Worm (Caenorhabditis elegans): ENCODE results near the gene Y42G9A.1.
A peak's percentile ranks its signal among the peaks of the same experiment; 100 is the strongest.

The Y42G9A.1 gene

ce11 chrIII:6198378-6199234 lies 48.8 kb downstream of the Y42G9A.1 start, which contains the start of the genes C23G10.7 and rpn-2:
TSS of gene C23G10.7 (minus strand) at chrIII:6198414.
TSS of gene rpn-2 (plus strand) at chrIII:6199184.
- TF ChIP-seq lsy-2 (tag; optimal IDR thresholded peaks at IDR 0.05) (peak; percentile 76 to 88), ceh-16 (tag; optimal IDR thresholded peaks at IDR 0.05) (no peak), mab-5 (tag; optimal IDR thresholded peaks at IDR 0.05) (peak; percentile 3), R02D3.7 (tag; optimal IDR thresholded peaks at IDR 0.05) (no peak), C34F6.9 (tag; optimal IDR thresholded peaks at IDR 0.05) (peak; percentile 87), nhr-25 (tag; optimal IDR thresholded peaks at IDR 0.05) (peak; percentile 61), nhr-12 (tag; optimal IDR thresholded peaks at IDR 0.05) (no peak), sma-9 (GFP tag; optimal IDR thresholded peaks at IDR 0.05) (peak; percentile 71), sma-9 (tag; optimal IDR thresholded peaks at IDR 0.05) (no peak), ama-1 (optimal IDR thresholded peaks at IDR 0.05) (peak; percentile 27), nhr-21 (tag; optimal IDR thresholded peaks at IDR 0.05) (peak; percentile 20), lin-11 (tag; optimal IDR thresholded peaks at IDR 0.05) (peak; percentile 50), peb-1 (tag; optimal IDR thresholded peaks at IDR 0.05) (no peak), nhr-77 (tag; optimal IDR thresholded peaks at IDR 0.05) (no peak), ztf-1 (GFP tag; conservative IDR thresholded peaks at IDR 0.05) (no peak), nhr-129 (tag; optimal IDR thresholded peaks at IDR 0.05) (peak; percentile 49), gmeb-1 (tag; optimal IDR thresholded peaks at IDR 0.05) (peak; percentile 73), fos-1 (tag; optimal IDR thresholded peaks at IDR 0.05) (peak; percentile 39), crh-2 (tag; optimal IDR thresholded peaks at IDR 0.05) (peak; percentile 46), lin-39 (tag; optimal IDR thresholded peaks at IDR 0.05) (no peak), skn-1 (tag; optimal IDR thresholded peaks at IDR 0.05) (peak; percentile 95), sem-4 (tag; optimal IDR thresholded peaks at IDR 0.05) (no peak), ceh-82 (tag; optimal IDR thresholded peaks at IDR 0.05) (no peak), egl-27 (tag; optimal IDR thresholded peaks at IDR 0.05) (peak; percentile 19), F13H6.1 (tag; optimal IDR thresholded peaks at IDR 0.05) (peak; percentile 49), sma-3 (GFP tag; optimal IDR thresholded peaks at IDR 0.05) (peak; percentile 44), aly-2 (tag; optimal IDR thresholded peaks at IDR 0.05) (no peak), lin-13 (GFP tag; optimal IDR thresholded peaks at IDR 0.05) (peak; percentile 45), ztf-4 (tag; optimal IDR thresholded peaks at IDR 0.05) (no peak)

DNA sequence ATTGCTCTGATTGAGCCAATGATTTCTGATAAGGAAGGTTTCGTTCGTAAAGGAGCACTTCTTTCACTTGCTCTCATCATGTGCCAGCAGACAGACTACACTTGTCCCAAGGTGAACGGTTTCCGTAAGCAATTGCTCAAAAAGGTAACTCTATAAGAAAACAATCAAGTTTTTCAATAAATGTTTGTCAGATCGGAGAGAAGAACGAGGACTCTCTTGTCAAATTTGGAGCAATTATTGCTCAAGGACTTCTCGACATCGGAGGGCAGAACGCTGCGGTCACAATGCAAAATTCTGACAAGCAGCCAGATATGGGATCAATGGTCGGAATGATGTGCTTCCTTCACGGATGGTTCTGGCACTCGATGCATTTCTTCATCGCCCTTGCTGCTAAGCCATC lies 51.6 kb downstream of the Y42G9A.1 start:
- no peak for TF ChIP-seq crh-2 (tag; optimal IDR thresholded peaks at IDR 0.05)
- TF ChIP-seq skn-1 (tag; optimal IDR thresholded peaks at IDR 0.05) = no peak
- TF ChIP-seq F13H6.1 (tag; optimal IDR thresholded peaks at IDR 0.05) = no peak
- TF ChIP-seq sma-9 (GFP tag; optimal IDR thresholded peaks at IDR 0.05) = no peak
- no peak for TF ChIP-seq sma-9 (tag; optimal IDR thresholded peaks at IDR 0.05)
- TF ChIP-seq lin-11 (tag; optimal IDR thresholded peaks at IDR 0.05) = no peak
- TF ChIP-seq nhr-11 (tag; optimal IDR thresholded peaks at IDR 0.05) = no peak
- no peak for TF ChIP-seq elt-3 (tag; optimal IDR thresholded peaks at IDR 0.05)
- no peak for TF ChIP-seq peb-1 (tag; optimal IDR thresholded peaks at IDR 0.05)
- no peak for TF ChIP-seq aly-2 (tag; optimal IDR thresholded peaks at IDR 0.05)
- no peak for TF ChIP-seq R02D3.7 (tag; optimal IDR thresholded peaks at IDR 0.05)
- TF ChIP-seq Y55F3AM.14 (GFP tag; optimal IDR thresholded peaks at IDR 0.05) = no peak
- no peak for TF ChIP-seq nhr-21 (tag; optimal IDR thresholded peaks at IDR 0.05)
- no peak for TF ChIP-seq ama-1 (optimal IDR thresholded peaks at IDR 0.05)
- TF ChIP-seq lin-13 (GFP tag; optimal IDR thresholded peaks at IDR 0.05) = no peak
- TF ChIP-seq mdl-1 (tag; optimal IDR thresholded peaks at IDR 0.05) = no peak
- TF ChIP-seq blmp-1 (tag; optimal IDR thresholded peaks at IDR 0.05; ENCODE audit: insufficient read depth) = no peak
- TF ChIP-seq sma-3 (GFP tag; optimal IDR thresholded peaks at IDR 0.05) = no peak
- TF ChIP-seq nhr-6 (tag; optimal IDR thresholded peaks at IDR 0.05) = no peak
- no peak for TF ChIP-seq unc-39 (tag; optimal IDR thresholded peaks at IDR 0.05)
- TF ChIP-seq ceh-16 (tag; optimal IDR thresholded peaks at IDR 0.05) = no peak

DNA sequence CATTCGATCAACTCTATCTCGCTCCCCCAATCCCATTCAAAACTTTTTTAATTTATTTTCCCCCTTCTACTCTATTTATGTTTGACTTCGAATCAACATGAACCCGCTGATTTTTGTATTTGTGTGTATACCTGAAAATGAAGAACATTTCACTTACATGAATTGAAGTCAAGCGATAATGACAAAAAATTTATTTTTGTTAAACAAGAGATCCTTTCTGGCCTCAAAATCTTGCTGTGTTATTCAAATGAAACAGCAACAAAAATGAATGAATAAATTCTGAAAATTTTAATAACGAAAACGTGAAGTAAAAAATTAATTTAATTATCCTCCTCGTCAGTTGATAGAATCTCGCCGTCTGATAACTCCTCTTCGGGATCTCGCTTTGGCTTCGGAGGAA lies 52.7 kb downstream of the Y42G9A.1 start:
- TF ChIP-seq elt-1 (tag; optimal IDR thresholded peaks at IDR 0.05) (no peak), Y55F3AM.14 (GFP tag; optimal IDR thresholded peaks at IDR 0.05) (no peak), ztf-11 (tag; optimal IDR thresholded peaks at IDR 0.05) (no peak), sma-9 (GFP tag; optimal IDR thresholded peaks at IDR 0.05) (no peak), sma-9 (tag; optimal IDR thresholded peaks at IDR 0.05) (no peak), alr-1 (tag; optimal IDR thresholded peaks at IDR 0.05) (no peak), ztf-1 (GFP tag; conservative IDR thresholded peaks at IDR 0.05) (no peak)
